Worm (Caenorhabditis elegans) whole organism, early embryonic: ENCODE results near the gene unc-41.

ENCODE experiments used
- B0310.2 ChIP-seq: sonication (generic microtip); optimal IDR thresholded peaks from 2 replicates; lab custom pipeline; 2016; ENCODE audit warnings: mild to moderate bottlenecking, missing genetic modification characterization, missing compliant biosample characterization
- F13C5.2 ChIP-seq: sonication (generic microtip); optimal IDR thresholded peaks from 2 replicates; lab custom pipeline; 2017; ENCODE audit warnings: mild to moderate bottlenecking, missing genetic modification characterization, inconsistent platforms, missing compliant biosample characterization
- aly-1 ChIP-seq: sonication (generic microtip); optimal IDR thresholded peaks from 2 replicates; lab custom pipeline; 2016; ENCODE audit warnings: missing genetic modification characterization, missing compliant biosample characterization
- ama-1 ChIP-seq: fragments of 150-350 bp; optimal IDR thresholded peaks from 2 replicates; lab custom pipeline; 2014
- ceh-36 ChIP-seq: sonication (generic microtip); optimal IDR thresholded peaks from 2 replicates; lab custom pipeline; 2016; ENCODE audit warnings: missing genetic modification characterization, inconsistent platforms, missing compliant biosample characterization
- flt-1 ChIP-seq: fragments of 200-800 bp; sonication (Bioruptor generic); IDR thresholded peaks from 2 replicates; pipeline ENCODE4 v1.3.6; 2022; ENCODE audit warnings: missing genetic modification characterization, missing compliant biosample characterization
- hmbx-1 ChIP-seq: sonication (generic microtip); optimal IDR thresholded peaks from 2 replicates; lab custom pipeline; 2016; ENCODE audit warnings: mild to moderate bottlenecking, missing genetic modification characterization, missing compliant biosample characterization
- hmg-4 ChIP-seq: fragments of 200-800 bp; sonication (Bioruptor generic); optimal IDR thresholded peaks from 2 replicates; lab custom pipeline; 2018; ENCODE audit warnings: mild to moderate bottlenecking, missing genetic modification characterization, missing compliant biosample characterization
- hnd-1 ChIP-seq: sonication (generic microtip); optimal IDR thresholded peaks from 2 replicates; lab custom pipeline; 2016; ENCODE audit warnings: missing genetic modification characterization, missing compliant biosample characterization
- sea-1 ChIP-seq: fragments of 200-800 bp; sonication (Bioruptor generic); conservative IDR thresholded peaks from 2 replicates; pipeline ENCODE4 v1.3.6; 2022; ENCODE audit warnings: missing genetic modification characterization, missing compliant biosample characterization
- tbx-37 ChIP-seq: fragments of 200-800 bp; sonication (Bioruptor generic); conservative IDR thresholded peaks from 2 replicates; pipeline ENCODE4 v1.3.6; 2022; ENCODE audit warnings: missing genetic modification reagents, missing genetic modification characterization, missing compliant biosample characterization

ce11 chrV:9916665-9917064 lies 59.4 kb downstream of the unc-41 start, which contains the start of gene C50H2.4:
- TF ChIP-seq hnd-1 (tag; lab: Kevin White, UChicago): no peak
- no peak for TF ChIP-seq ama-1
- TF ChIP-seq ceh-36 (tag; lab: Kevin White, UChicago): no peak
- no peak for TF ChIP-seq tbx-37 (GFP tag; lab: Robert Waterston, UW)
- TF ChIP-seq hmbx-1 (tag; lab: Kevin White, UChicago): no peak
- TF ChIP-seq aly-1 (tag; lab: Kevin White, UChicago): no peak
- TF ChIP-seq sea-1 (GFP tag; lab: Robert Waterston, UW): no peak
- no peak for TF ChIP-seq hmg-4 (GFP tag; lab: Kevin White, UChicago)
- TF ChIP-seq B0310.2: no peak
- no peak for TF ChIP-seq flt-1 (GFP tag; lab: Robert Waterston, UW)
- TF ChIP-seq F13C5.2 (tag; lab: Kevin White, UChicago): no peak
